Worm (Caenorhabditis elegans) whole organism, early embryonic: ENCODE results near the gene F55D1.1.

Experiments used
- ama-1 ChIP-seq: fragments of 150-350 bp; optimal IDR thresholded peaks from 2 replicates; lab custom pipeline; 2014
- ceh-13 ChIP-seq: fragments of 200-800 bp; sonication (Bioruptor generic); optimal IDR thresholded peaks from 2 replicates; lab custom pipeline; 2018; ENCODE audit warnings: mild to moderate bottlenecking, missing genetic modification characterization, missing compliant biosample characterization
- ceh-36 ChIP-seq: sonication (generic microtip); optimal IDR thresholded peaks from 2 replicates; lab custom pipeline; 2016; ENCODE audit warnings: missing genetic modification characterization, inconsistent platforms, missing compliant biosample characterization
- flt-1 ChIP-seq: fragments of 200-800 bp; sonication (Bioruptor generic); IDR thresholded peaks from 2 replicates; pipeline ENCODE4 v1.3.6; 2022; ENCODE audit warnings: missing genetic modification characterization, missing compliant biosample characterization
- hmbx-1 ChIP-seq: sonication (generic microtip); optimal IDR thresholded peaks from 2 replicates; lab custom pipeline; 2016; ENCODE audit warnings: mild to moderate bottlenecking, missing genetic modification characterization, missing compliant biosample characterization
- hnd-1 ChIP-seq: sonication (generic microtip); optimal IDR thresholded peaks from 2 replicates; lab custom pipeline; 2016; ENCODE audit warnings: missing genetic modification characterization, missing compliant biosample characterization
- scrt-1 ChIP-seq: fragments of 200-800 bp; sonication (Bioruptor generic); IDR thresholded peaks from 2 replicates; pipeline ENCODE4 v1.3.6; 2022; ENCODE audit warnings: missing genetic modification characterization, missing compliant biosample characterization
- sea-1 ChIP-seq: fragments of 200-800 bp; sonication (Bioruptor generic); conservative IDR thresholded peaks from 2 replicates; pipeline ENCODE4 v1.3.6; 2022; ENCODE audit warnings: missing genetic modification characterization, missing compliant biosample characterization
- tbx-11 ChIP-seq: fragments of 200-800 bp; sonication (Bioruptor generic); IDR thresholded peaks from 2 replicates; pipeline ENCODE4 v1.3.6; 2022; ENCODE audit warnings: missing genetic modification characterization, missing compliant biosample characterization
- tra-4 ChIP-seq: sonication (generic microtip); optimal IDR thresholded peaks from 2 replicates; lab custom pipeline; 2017; ENCODE audit warnings: missing genetic modification characterization, missing compliant biosample characterization

- TF ChIP-seq hmbx-1 (tag; lab: Kevin White, UChicago): no peak
- TF ChIP-seq tra-4: no peak
- TF ChIP-seq tbx-11: no peak
- no peak for TF ChIP-seq ama-1 (lab: Kevin White, UChicago)
- no peak for TF ChIP-seq scrt-1
- TF ChIP-seq ceh-13: no peak
- no peak for TF ChIP-seq ceh-36 (tag; lab: Kevin White, UChicago)
- no peak for TF ChIP-seq flt-1 (GFP tag; lab: Robert Waterston, UW)
- TF ChIP-seq sea-1 (GFP tag; lab: Robert Waterston, UW): no peak
- no peak for TF ChIP-seq hnd-1 (tag; lab: Kevin White, UChicago)
These were observed 44.8 kb upstream of the F55D1.1 start, which contains the start of gene itm-2 for ce11 chrX:5444863-5445262.
